Fruit fly (Drosophila melanogaster) whole organism, prepupa: Measurements from ENCODE around the gene CG43355.

ENCODE experiments used
- Blimp-1 ChIP-seq: fragments of 200-800 bp; sonication (Bioruptor generic); optimal IDR thresholded peaks from 3 replicates; lab custom pipeline; 2017; ENCODE audit warnings: missing biosample characterization, missing genetic modification characterization, mild to moderate bottlenecking, moderate library complexity, missing genetic modification reagents
- CG11294 ChIP-seq: fragments of 200-800 bp; sonication (Bioruptor generic); IDR thresholded peaks from 2 replicates; pipeline ENCODE4 v1.3.6; 2022; ENCODE audit warnings: missing biosample characterization, missing genetic modification characterization
- CG11762 ChIP-seq: fragments of 200-800 bp; sonication (Bioruptor generic); optimal IDR thresholded peaks from 3 replicates; lab custom pipeline; 2016; ENCODE audit warnings: missing biosample characterization, missing genetic modification characterization; ENCODE audit not compliant: insufficient read depth
- CG11902 ChIP-seq: fragments of 200-800 bp; sonication (Bioruptor generic); optimal IDR thresholded peaks from 3 replicates; lab custom pipeline; 2016; ENCODE audit warnings: missing biosample characterization, missing genetic modification characterization
- CG15336 ChIP-seq: fragments of 200-800 bp; sonication (Bioruptor generic); IDR thresholded peaks from 2 replicates; pipeline ENCODE4 v1.3.6; 2022; ENCODE audit warnings: missing biosample characterization, missing genetic modification characterization
- CG1621 ChIP-seq: fragments of 200-800 bp; sonication (Bioruptor generic); optimal IDR thresholded peaks from 3 replicates; lab custom pipeline; 2018; ENCODE audit warnings: missing biosample characterization, mild to moderate bottlenecking, missing genetic modification characterization
- CG3032 ChIP-seq: fragments of 200-800 bp; optimal IDR thresholded peaks from 2 replicates; lab custom pipeline; 2019; ENCODE audit warnings: missing biosample characterization, mild to moderate bottlenecking, missing genetic modification characterization, moderate library complexity
- CG31627 ChIP-seq: fragments of 200-800 bp; sonication (Bioruptor generic); optimal IDR thresholded peaks from 3 replicates; lab custom pipeline; 2016; ENCODE audit warnings: missing biosample characterization, missing genetic modification characterization
- CG32006 ChIP-seq: fragments of 200-800 bp; sonication (Bioruptor generic); optimal IDR thresholded peaks from 3 replicates; lab custom pipeline; 2017; ENCODE audit warnings: missing biosample characterization, mild to moderate bottlenecking, missing genetic modification characterization
- CG3919 ChIP-seq: fragments of 200-800 bp; sonication (Bioruptor generic); optimal IDR thresholded peaks from 3 replicates; lab custom pipeline; 2016; ENCODE audit warnings: missing biosample characterization, missing genetic modification characterization
- CG4318 ChIP-seq: fragments of 200-800 bp; sonication (Bioruptor generic); optimal IDR thresholded peaks from 3 replicates; lab custom pipeline; 2017; ENCODE audit warnings: missing biosample characterization, mild to moderate bottlenecking, missing genetic modification characterization
- CG6276 ChIP-seq: fragments of 200-800 bp; sonication (Bioruptor generic); optimal IDR thresholded peaks from 2 replicates; lab custom pipeline; 2017; ENCODE audit warnings: missing biosample characterization, mild to moderate bottlenecking, missing genetic modification characterization
- CG6792 ChIP-seq: fragments of 200-800 bp; sonication (Bioruptor generic); optimal IDR thresholded peaks from 3 replicates; lab custom pipeline; 2016; ENCODE audit warnings: missing biosample characterization, missing genetic modification characterization
- CG6808 ChIP-seq: fragments of 200-800 bp; sonication (Bioruptor generic); optimal IDR thresholded peaks from 3 replicates; lab custom pipeline; 2017; ENCODE audit warnings: missing biosample characterization, missing genetic modification characterization, mild to moderate bottlenecking, moderate library complexity, missing genetic modification reagents
- CG8119 ChIP-seq: fragments of 200-800 bp; sonication (Bioruptor generic); IDR thresholded peaks from 3 replicates; pipeline ENCODE4 v1.3.6; 2022; ENCODE audit warnings: missing biosample characterization, missing genetic modification characterization
- CG8319 ChIP-seq: fragments of 200-800 bp; sonication (Bioruptor generic); optimal IDR thresholded peaks from 3 replicates; lab custom pipeline; 2016; ENCODE audit warnings: missing biosample characterization, missing genetic modification characterization
- CG8632 ChIP-seq: fragments of 200-800 bp; sonication (Bioruptor generic); optimal IDR thresholded peaks from 3 replicates; lab custom pipeline; 2016; ENCODE audit warnings: missing biosample characterization, missing genetic modification characterization
- Eip78C ChIP-seq: fragments of 200-800 bp; sonication (Bioruptor generic); peaks from one replicate; lab custom pipeline; 2016; ENCODE audit warnings: missing biosample characterization, missing genetic modification characterization
- Eip93F ChIP-seq: fragments of 200-800 bp; sonication (Bioruptor generic); optimal IDR thresholded peaks from 2 replicates; lab custom pipeline; 2016; ENCODE audit warnings: missing biosample characterization, mild to moderate bottlenecking, missing genetic modification characterization
- Ets21C ChIP-seq: fragments of 200-800 bp; sonication (Bioruptor generic); optimal IDR thresholded peaks from 3 replicates; lab custom pipeline; 2016; ENCODE audit warnings: missing biosample characterization, missing genetic modification characterization
- Ets96B ChIP-seq: fragments of 200-800 bp; optimal IDR thresholded peaks from 2 replicates; lab custom pipeline; 2019; ENCODE audit warnings: missing biosample characterization, mild to moderate bottlenecking, missing genetic modification characterization, moderate library complexity
- Gug ChIP-seq: fragments of 200-800 bp; sonication (Bioruptor generic); IDR thresholded peaks from 2 replicates; pipeline ENCODE4 v1.3.6; 2022; ENCODE audit warnings: missing biosample characterization, missing genetic modification characterization
- Hr38 ChIP-seq: sonication (Bioruptor generic); optimal IDR thresholded peaks from 2 replicates; lab custom pipeline; 2016; ENCODE audit warnings: missing biosample characterization, missing genetic modification characterization
- Hr39 ChIP-seq: fragments of 200-800 bp; sonication (Bioruptor generic); optimal IDR thresholded peaks from 2 replicates; lab custom pipeline; 2016; ENCODE audit warnings: missing biosample characterization, missing genetic modification characterization
- Met ChIP-seq: fragments of 200-800 bp; sonication (Bioruptor generic); optimal IDR thresholded peaks from 3 replicates; lab custom pipeline; 2016; ENCODE audit warnings: missing biosample characterization, missing genetic modification characterization
- Sox102F ChIP-seq: fragments of 200-800 bp; sonication (Bioruptor generic); optimal IDR thresholded peaks from 2 replicates; lab custom pipeline; 2016; ENCODE audit warnings: missing biosample characterization, mild to moderate bottlenecking, missing genetic modification characterization
- Sox14 ChIP-seq: fragments of 200-800 bp; sonication (Bioruptor generic); optimal IDR thresholded peaks from 3 replicates; lab custom pipeline; 2016; ENCODE audit warnings: missing biosample characterization, missing genetic modification characterization
- Sox15 ChIP-seq: fragments of 200-800 bp; sonication (Bioruptor generic); optimal IDR thresholded peaks from 3 replicates; lab custom pipeline; 2016; ENCODE audit warnings: missing biosample characterization, missing genetic modification characterization
- achi ChIP-seq: fragments of 200-800 bp; sonication (Bioruptor generic); optimal IDR thresholded peaks from 3 replicates; lab custom pipeline; 2016; ENCODE audit warnings: missing biosample characterization, missing genetic modification characterization
- acj6 ChIP-seq: fragments of 200-800 bp; sonication (Bioruptor generic); optimal IDR thresholded peaks from 3 replicates; lab custom pipeline; 2016; ENCODE audit warnings: missing biosample characterization, missing genetic modification characterization
- cyc ChIP-seq: fragments of 200-800 bp; sonication (Bioruptor generic); optimal IDR thresholded peaks from 3 replicates; lab custom pipeline; 2016; ENCODE audit warnings: missing biosample characterization, missing genetic modification characterization
- eg ChIP-seq: fragments of 200-800 bp; sonication (Bioruptor generic); IDR thresholded peaks from 3 replicates; pipeline ENCODE4 v1.3.6; 2022; ENCODE audit warnings: missing biosample characterization, missing genetic modification characterization
- esn ChIP-seq: fragments of 200-800 bp; sonication (Bioruptor generic); optimal IDR thresholded peaks from 2 replicates; lab custom pipeline; 2016; ENCODE audit warnings: missing biosample characterization, mild to moderate bottlenecking, missing genetic modification characterization, moderate library complexity
- fkh ChIP-seq: fragments of 200-800 bp; sonication (Bioruptor generic); optimal IDR thresholded peaks from 3 replicates; lab custom pipeline; 2017; ENCODE audit warnings: missing biosample characterization, mild to moderate bottlenecking, missing genetic modification characterization, moderate library complexity
- pdm3 ChIP-seq: fragments of 200-800 bp; sonication (Bioruptor generic); optimal IDR thresholded peaks from 3 replicates; lab custom pipeline; 2016; ENCODE audit warnings: missing biosample characterization, missing genetic modification characterization
- salr ChIP-seq, 2 experiments: fragments of 200-800 bp; sonication (Bioruptor generic); optimal IDR thresholded peaks; 3 replicates each; lab custom pipeline; 2016 to 2018; ENCODE audit warnings: missing biosample characterization in 2 of 2, missing genetic modification characterization in 2 of 2, mild to moderate bottlenecking in 1 of 2
- spab ChIP-seq: fragments of 200-800 bp; sonication (Bioruptor generic); optimal IDR thresholded peaks from 2 replicates; lab custom pipeline; 2017; ENCODE audit warnings: missing biosample characterization, mild to moderate bottlenecking, missing genetic modification characterization, missing genetic modification reagents
- ss ChIP-seq, 2 experiments: fragments of 200-800 bp; sonication (Bioruptor generic); optimal IDR thresholded peaks; 2 replicates in 1 of 2; 3 replicates in 1 of 2; lab custom pipeline; 2017 to 2018; ENCODE audit warnings: mild to moderate bottlenecking in 2 of 2, missing biosample characterization in 2 of 2, missing genetic modification characterization in 2 of 2, moderate library complexity in 1 of 2
- topi ChIP-seq: fragments of 200-800 bp; sonication (Bioruptor generic); optimal IDR thresholded peaks from 3 replicates; lab custom pipeline; 2016; ENCODE audit warnings: missing biosample characterization, missing genetic modification characterization
- vri ChIP-seq: fragments of 200-800 bp; sonication (Bioruptor generic); optimal IDR thresholded peaks from 3 replicates; lab custom pipeline; 2016; ENCODE audit warnings: missing biosample characterization, mild to moderate bottlenecking, missing genetic modification characterization

Gene CG43355

dm6 chr2L:11452601-11453345, 31.7 kb upstream of the CG43355 start:
- TF ChIP-seq CG8319 (GFP tag; lab: Kevin White, UChicago) (no peak), CG8119 (GFP tag; lab: Robert Waterston, UW) (no peak), ss (GFP tag; optimal IDR thresholded peaks at IDR 0.05; lab: Kevin White, UChicago) (no peak), CG32006 (GFP tag; lab: Kevin White, UChicago) (no peak), topi (GFP tag; lab: Kevin White, UChicago) (no peak), CG1621 (no peak), spab (GFP tag; lab: Kevin White, UChicago) (no peak), Eip78C (GFP tag; lab: Kevin White, UChicago) (no peak), Sox14 (GFP tag; lab: Kevin White, UChicago) (no peak), achi (GFP tag; lab: Kevin White, UChicago) (no peak), Met (GFP tag; lab: Kevin White, UChicago) (no peak), CG8632 (no peak), Eip93F (no peak), CG11294 (GFP tag; lab: Robert Waterston, UW) (no peak), Ets21C (GFP tag; lab: Kevin White, UChicago) (no peak), CG6808 (GFP tag; lab: Kevin White, UChicago) (no peak)

dm6 chr2L:11455555-11456128, 28.9 kb upstream of the CG43355 start:
- TF ChIP-seq topi (GFP tag; lab: Kevin White, UChicago) (no peak), cyc (no peak), CG11902 (GFP tag; lab: Kevin White, UChicago) (no peak), CG6808 (GFP tag; lab: Kevin White, UChicago) (no peak), achi (GFP tag; lab: Kevin White, UChicago) (no peak), Sox15 (no peak)

- no peak for TF ChIP-seq CG15336 (GFP tag; lab: Robert Waterston, UW)
- TF ChIP-seq fkh (GFP tag; lab: Kevin White, UChicago): peak; percentile 39
These were observed 27.8 kb upstream of the CG43355 start for dm6 chr2L:11456667-11457222.

dm6 chr2L:11468082-11468481, 16.4 kb upstream of the CG43355 start:
- TF ChIP-seq CG31627 (GFP tag; lab: Kevin White, UChicago): no peak
- no peak for TF ChIP-seq CG8632
- TF ChIP-seq Gug: no peak
- no peak for TF ChIP-seq spab (GFP tag; lab: Kevin White, UChicago)
- TF ChIP-seq ss (GFP tag; optimal IDR thresholded peaks at IDR 0.05; lab: Kevin White, UChicago): no peak
- TF ChIP-seq CG3919 (GFP tag; lab: Kevin White, UChicago): no peak
- TF ChIP-seq CG11762 (GFP tag; lab: Kevin White, UChicago): no peak
- TF ChIP-seq CG11902 (GFP tag; lab: Kevin White, UChicago): no peak
- no peak for TF ChIP-seq CG3032 (tag; lab: Kevin White, UChicago)
- no peak for TF ChIP-seq CG6276 (GFP tag; lab: Kevin White, UChicago)

- no peak for TF ChIP-seq Sox14 (GFP tag; lab: Kevin White, UChicago)
- no peak for TF ChIP-seq CG6276 (GFP tag; lab: Kevin White, UChicago)
- TF ChIP-seq Ets21C (GFP tag; lab: Kevin White, UChicago): no peak
- no peak for TF ChIP-seq CG8632
- TF ChIP-seq CG8319 (GFP tag; lab: Kevin White, UChicago): no peak
- peak; percentile 3 for TF ChIP-seq Sox102F (GFP tag; lab: Kevin White, UChicago)
- peak in 1 of 2 experiments; percentile 4 for TF ChIP-seq salr (GFP tag; optimal IDR thresholded peaks at IDR 0.05; lab: Kevin White, UChicago)
- no peak for TF ChIP-seq eg (GFP tag; lab: Robert Waterston, UW)
- no peak for TF ChIP-seq Gug
- no peak for TF ChIP-seq Ets96B
- peak; percentile 20 for TF ChIP-seq acj6 (GFP tag; lab: Kevin White, UChicago)
- TF ChIP-seq CG11762 (GFP tag; lab: Kevin White, UChicago): peak; percentile 4
- TF ChIP-seq Hr39 (GFP tag; lab: Kevin White, UChicago): no peak
- no peak for TF ChIP-seq Hr38
- TF ChIP-seq CG6792: no peak
- TF ChIP-seq vri (GFP tag; lab: Kevin White, UChicago): no peak
- TF ChIP-seq Blimp-1 (GFP tag; lab: Kevin White, UChicago): no peak
- TF ChIP-seq pdm3 (GFP tag; lab: Kevin White, UChicago): no peak
- peak; percentile 8 for TF ChIP-seq Met (GFP tag; lab: Kevin White, UChicago)
- no peak for TF ChIP-seq CG4318 (GFP tag; lab: Kevin White, UChicago)
- TF ChIP-seq spab (GFP tag; lab: Kevin White, UChicago): no peak
- peak; percentile 21 for TF ChIP-seq esn
These were observed 14.5 kb upstream of the CG43355 start for dm6 chr2L:11469973-11470372.
